Fruit fly (Drosophila melanogaster) whole organism, embryonic: ENCODE measurements around the gene Fpgs1.
A peak's percentile ranks its signal among the peaks of the same experiment; 100 is the strongest.

Source experiments
- CG10209 ChIP-seq: fragments of 200-800 bp; sonication (Bioruptor generic); optimal IDR thresholded peaks from 3 replicates; lab custom pipeline; 2017; ENCODE audit warnings: missing biosample characterization, mild to moderate bottlenecking, missing genetic modification characterization, missing genetic modification reagents
- CG10267 ChIP-seq: fragments of 200-800 bp; sonication (Bioruptor generic); optimal IDR thresholded peaks from 2 replicates; lab custom pipeline; 2018; ENCODE audit warnings: missing biosample characterization, mild to moderate bottlenecking, missing genetic modification characterization, moderate library complexity
- CG10959 ChIP-seq: fragments of 200-800 bp; sonication (Bioruptor generic); IDR thresholded peaks from 2 replicates; pipeline ENCODE4 v1.3.6; 2022; ENCODE audit warnings: missing biosample characterization, missing genetic modification characterization
- CG11093 ChIP-seq: fragments of 200-800 bp; sonication (Bioruptor generic); IDR thresholded peaks from 3 replicates; pipeline ENCODE4 v1.3.6; 2022; ENCODE audit warnings: missing biosample characterization, missing genetic modification characterization
- CG11456 ChIP-seq: fragments of 200-800 bp; sonication (Bioruptor generic); IDR thresholded peaks from 3 replicates; pipeline ENCODE4 v1.3.6; 2022; ENCODE audit warnings: missing biosample characterization, missing genetic modification characterization
- CG13424 ChIP-seq: fragments of 200-800 bp; sonication (Bioruptor generic); optimal IDR thresholded peaks from 2 replicates; lab custom pipeline; 2019; ENCODE audit warnings: missing biosample characterization, mild to moderate bottlenecking, missing genetic modification characterization, moderate library complexity
- CG15269 ChIP-seq: fragments of 200-800 bp; sonication (Bioruptor generic); optimal IDR thresholded peaks from 2 replicates; lab custom pipeline; 2018; ENCODE audit warnings: missing biosample characterization, mild to moderate bottlenecking, missing genetic modification characterization, moderate library complexity
- CG1603 ChIP-seq: fragments of 200-800 bp; sonication (Bioruptor generic); optimal IDR thresholded peaks from 2 replicates; lab custom pipeline; 2019; ENCODE audit warnings: missing biosample characterization, mild to moderate bottlenecking, missing genetic modification characterization, moderate library complexity
- CG16813 ChIP-seq: fragments of 200-800 bp; sonication (Bioruptor generic); IDR thresholded peaks from 3 replicates; pipeline ENCODE4 v1.3.6; 2022; ENCODE audit warnings: missing biosample characterization, missing genetic modification characterization; ENCODE audit not compliant: partially characterized antibody
- CG18011 ChIP-seq: fragments of 200-800 bp; sonication (Bioruptor generic); optimal IDR thresholded peaks from 2 replicates; lab custom pipeline; 2017; ENCODE audit warnings: missing biosample characterization, missing genetic modification characterization, mild to moderate bottlenecking, moderate library complexity, missing genotype
- CG18262 ChIP-seq: fragments of 200-800 bp; optimal IDR thresholded peaks from 3 replicates; lab custom pipeline; 2019; ENCODE audit warnings: missing biosample characterization, mild to moderate bottlenecking, missing genetic modification characterization, moderate library complexity
- CG18619 ChIP-seq: fragments of 200-800 bp; sonication (Bioruptor generic); optimal IDR thresholded peaks from 3 replicates; lab custom pipeline; 2017; ENCODE audit warnings: missing biosample characterization, mild to moderate bottlenecking, missing genetic modification characterization
- CG2678 ChIP-seq: fragments of 200-800 bp; sonication (Bioruptor generic); optimal IDR thresholded peaks from 3 replicates; lab custom pipeline; 2019; ENCODE audit warnings: missing biosample characterization, mild to moderate bottlenecking, missing genetic modification characterization, moderate library complexity
- CG30403 ChIP-seq: fragments of 200-800 bp; sonication (Bioruptor generic); optimal IDR thresholded peaks from 3 replicates; lab custom pipeline; 2016; ENCODE audit warnings: missing biosample characterization, missing genetic modification characterization
- CG33557 ChIP-seq: fragments of 200-800 bp; sonication (Bioruptor generic); optimal IDR thresholded peaks from 2 replicates; lab custom pipeline; 2019; ENCODE audit warnings: missing biosample characterization, mild to moderate bottlenecking, missing genetic modification characterization, moderate library complexity
- CG4282 ChIP-seq: fragments of 200-800 bp; sonication (Bioruptor generic); optimal IDR thresholded peaks from 2 replicates; lab custom pipeline; 2016; ENCODE audit warnings: missing biosample characterization, missing genetic modification characterization
- CG4424 ChIP-seq: fragments of 200-800 bp; sonication (Bioruptor generic); optimal IDR thresholded peaks from 3 replicates; lab custom pipeline; 2016; ENCODE audit warnings: missing biosample characterization, missing genetic modification characterization
- CG7271 ChIP-seq: fragments of 200-800 bp; sonication (Bioruptor generic); optimal IDR thresholded peaks from 2 replicates; lab custom pipeline; 2018; ENCODE audit warnings: missing biosample characterization, mild to moderate bottlenecking, missing genetic modification characterization, moderate library complexity
- CG7987 ChIP-seq: fragments of 200-800 bp; sonication (Bioruptor generic); optimal IDR thresholded peaks from 2 replicates; lab custom pipeline; 2018; ENCODE audit warnings: missing biosample characterization, mild to moderate bottlenecking, missing genetic modification characterization, moderate library complexity
- CG9727 ChIP-seq: fragments of 200-800 bp; sonication (Bioruptor generic); optimal IDR thresholded peaks from 3 replicates; lab custom pipeline; 2017; ENCODE audit warnings: missing biosample characterization, mild to moderate bottlenecking, missing genetic modification characterization
- CG9932 ChIP-seq: fragments of 200-800 bp; sonication (Bioruptor generic); IDR thresholded peaks from 2 replicates; pipeline ENCODE4 v1.3.6; 2022; ENCODE audit warnings: missing biosample characterization, missing genetic modification characterization
- Chrac-16 ChIP-seq: fragments of 200-800 bp; sonication (Bioruptor generic); optimal IDR thresholded peaks from 3 replicates; lab custom pipeline; 2016; ENCODE audit warnings: missing biosample characterization, missing genetic modification characterization
- CoRest ChIP-seq: fragments of 200-800 bp; sonication (Bioruptor generic); optimal IDR thresholded peaks from 3 replicates; lab custom pipeline; 2018; ENCODE audit warnings: missing biosample characterization, mild to moderate bottlenecking, missing genetic modification characterization, moderate library complexity
- Fer2 ChIP-seq: fragments of 200-800 bp; sonication (Bioruptor generic); optimal IDR thresholded peaks from 2 replicates; lab custom pipeline; 2018; ENCODE audit warnings: missing biosample characterization, mild to moderate bottlenecking, missing genetic modification characterization, moderate library complexity
- Hr39 ChIP-seq: fragments of >200 bp; optimal IDR thresholded peaks from 2 replicates; lab custom pipeline; 2017
- Myb ChIP-seq: fragments of 200-800 bp; sonication (Bioruptor generic); optimal IDR thresholded peaks from 2 replicates; lab custom pipeline; 2016; ENCODE audit warnings: missing biosample characterization, missing genetic modification characterization
- PHDP ChIP-seq: fragments of 200-800 bp; sonication (Bioruptor generic); optimal IDR thresholded peaks from 3 replicates; lab custom pipeline; 2018; ENCODE audit warnings: missing biosample characterization, mild to moderate bottlenecking, missing genetic modification characterization, moderate library complexity
- Sin3A ChIP-seq: fragments of >200 bp; optimal IDR thresholded peaks from 2 replicates; lab custom pipeline; 2018
- Taf1 ChIP-seq: fragments of 200-800 bp; sonication (Bioruptor generic); IDR thresholded peaks from 2 replicates; pipeline ENCODE4 v1.3.6; 2022; ENCODE audit warnings: missing biosample characterization, missing genetic modification characterization
- Xbp1 ChIP-seq: fragments of 200-800 bp; sonication (Bioruptor generic); optimal IDR thresholded peaks from 3 replicates; lab custom pipeline; 2016; ENCODE audit warnings: missing biosample characterization, mild to moderate bottlenecking, missing genetic modification characterization
- ara ChIP-seq: fragments of 200-800 bp; sonication (Bioruptor generic); IDR thresholded peaks from 2 replicates; pipeline ENCODE4 v1.3.6; 2022; ENCODE audit warnings: missing biosample characterization, missing genetic modification characterization
- bcd ChIP-seq: fragments of 200-800 bp; sonication (Bioruptor generic); optimal IDR thresholded peaks from 2 replicates; lab custom pipeline; 2017; ENCODE audit warnings: missing biosample characterization, mild to moderate bottlenecking, missing genetic modification characterization
- dmrt99B ChIP-seq: fragments of 200-800 bp; sonication (Bioruptor generic); optimal IDR thresholded peaks from 2 replicates; lab custom pipeline; 2018; ENCODE audit warnings: missing biosample characterization, mild to moderate bottlenecking, missing genetic modification characterization, moderate library complexity
- gfzf ChIP-seq: fragments of 200-800 bp; sonication (Bioruptor generic); optimal IDR thresholded peaks from 2 replicates; lab custom pipeline; 2016; ENCODE audit warnings: missing biosample characterization, mild to moderate bottlenecking, missing genetic modification characterization, moderate library complexity
- grau ChIP-seq: fragments of 200-800 bp; optimal IDR thresholded peaks from 3 replicates; lab custom pipeline; 2019; ENCODE audit warnings: missing biosample characterization, mild to moderate bottlenecking, missing genetic modification characterization, moderate library complexity
- gro ChIP-seq: fragments of 200-800 bp; sonication (Bioruptor generic); optimal IDR thresholded peaks from 2 replicates; lab custom pipeline; 2016; ENCODE audit warnings: missing biosample characterization, missing genetic modification characterization
- gsb-n ChIP-seq: fragments of 200-800 bp; sonication (Bioruptor generic); optimal IDR thresholded peaks from 3 replicates; lab custom pipeline; 2018; ENCODE audit warnings: missing biosample characterization, mild to moderate bottlenecking, missing genetic modification characterization
- jumu ChIP-seq: fragments of 200-800 bp; sonication (Bioruptor generic); optimal IDR thresholded peaks from 3 replicates; lab custom pipeline; 2016; ENCODE audit warnings: missing biosample characterization, missing genetic modification characterization
- kni ChIP-seq: fragments of 200-800 bp; sonication (Bioruptor generic); optimal IDR thresholded peaks from 3 replicates; lab custom pipeline; 2017; ENCODE audit warnings: mild to moderate bottlenecking, missing biosample characterization, missing genetic modification reagents, missing genetic modification characterization
- lov ChIP-seq, 2 experiments: fragments of 200-800 bp in 1 of 2; fragments of >200 bp in 1 of 2; sonication (Bioruptor generic) in 1 of 2; IDR thresholded peaks in 1 of 2; optimal IDR thresholded peaks in 1 of 2; 2 replicates in 1 of 2; 3 replicates in 1 of 2; pipeline versions ENCODE4 v1.3.6 to Lab custom; 2017 to 2022; ENCODE audit warnings: missing biosample characterization in 1 of 2, missing genetic modification characterization in 1 of 2
- peb ChIP-seq: fragments of 200-800 bp; sonication (Bioruptor generic); IDR thresholded peaks from 2 replicates; pipeline ENCODE4 v1.3.6; 2022; ENCODE audit warnings: missing biosample characterization, missing genetic modification characterization
- phol ChIP-seq: fragments of 200-800 bp; sonication (Bioruptor generic); optimal IDR thresholded peaks from 3 replicates; lab custom pipeline; 2018; ENCODE audit warnings: missing biosample characterization, mild to moderate bottlenecking, missing genetic modification characterization, moderate library complexity
- rib ChIP-seq: fragments of 200-800 bp; sonication (Bioruptor generic); IDR thresholded peaks from 2 replicates; pipeline ENCODE4 v1.3.6; 2022; ENCODE audit warnings: missing biosample characterization, missing genetic modification characterization
- ro ChIP-seq: fragments of 200-800 bp; sonication (Bioruptor generic); IDR thresholded peaks from 2 replicates; pipeline ENCODE4 v1.3.6; 2022; ENCODE audit warnings: missing biosample characterization, missing genetic modification characterization
- sd ChIP-seq: fragments of 200-800 bp; sonication (Bioruptor generic); optimal IDR thresholded peaks from 3 replicates; lab custom pipeline; 2018; ENCODE audit warnings: missing biosample characterization, mild to moderate bottlenecking, missing genetic modification characterization, moderate library complexity
- trem ChIP-seq: fragments of 200-800 bp; optimal IDR thresholded peaks from 3 replicates; lab custom pipeline; 2019; ENCODE audit warnings: missing biosample characterization, mild to moderate bottlenecking, missing genetic modification characterization, moderate library complexity
- unpg ChIP-seq: fragments of 200-800 bp; sonication (Bioruptor generic); optimal IDR thresholded peaks from 3 replicates; lab custom pipeline; 2018; ENCODE audit warnings: missing biosample characterization, mild to moderate bottlenecking, missing genetic modification characterization, moderate library complexity
- zen2 ChIP-seq: fragments of 200-800 bp; sonication (Bioruptor generic); IDR thresholded peaks from 3 replicates; pipeline ENCODE4 v1.3.6; 2022; ENCODE audit warnings: missing biosample characterization, missing genetic modification characterization; ENCODE audit not compliant: partially characterized antibody

Fpgs1 gene

dm6 chrX:12631317-12632156, 19.9 kb downstream of the Fpgs1 start, which contains the start of gene Tomosyn (continued):
- TF ChIP-seq CG16813 (GFP tag; lab: Robert Waterston, UW) (peak; percentile 80), dmrt99B (tag; lab: Kevin White, UChicago) (peak; percentile 19), Chrac-16 (GFP tag; lab: Kevin White, UChicago) (peak; percentile 7), CG9932 (GFP tag; lab: Robert Waterston, UW) (peak; percentile 40), jumu (GFP tag; lab: Kevin White, UChicago) (peak; percentile 16), rib (GFP tag; lab: Robert Waterston, UW) (no peak), gsb-n (tag; lab: Kevin White, UChicago) (no peak), ara (0 out of 2 replicates have a peak, but pooled peaks have one; percentile 11), Xbp1 (peak; percentile 56), CG10267 (tag; lab: Kevin White, UChicago) (peak; percentile 55), gro (GFP tag; lab: Kevin White, UChicago) (no peak), CG1603 (tag; lab: Kevin White, UChicago) (peak; percentile 47), CoRest (tag; lab: Kevin White, UChicago) (peak; percentile 74), CG11093 (no peak), PHDP (tag; lab: Kevin White, UChicago) (peak; percentile 35), CG9727 (GFP tag; lab: Kevin White, UChicago) (peak; percentile 29), gfzf (GFP tag; lab: Kevin White, UChicago) (peak; percentile 59), CG11456 (0 out of 3 replicates have a peak, but pooled peaks have one; percentile 19), CG10209 (GFP tag; lab: Kevin White, UChicago) (no peak), lov (optimal IDR thresholded peaks at IDR 0.05; lab: Kevin White, UChicago) (no peak), lov (GFP tag; IDR thresholded peaks at IDR 0.05; lab: Robert Waterston, UW) (no peak), Hr39 (no peak), Sin3A (no peak), bcd (GFP tag; lab: Kevin White, UChicago) (peak; percentile 44), Taf1 (GFP tag; lab: Robert Waterston, UW) (no peak), CG15269 (tag; lab: Kevin White, UChicago) (peak; percentile 49), sd (peak; percentile 98), kni (GFP tag; lab: Kevin White, UChicago) (no peak), CG10959 (GFP tag; lab: Robert Waterston, UW) (no peak), CG2678 (tag; lab: Kevin White, UChicago) (peak; percentile 59), CG4424 (GFP tag; lab: Kevin White, UChicago) (peak; percentile 22), Myb (GFP tag; lab: Kevin White, UChicago) (peak; percentile 35), CG18619 (GFP tag; lab: Kevin White, UChicago) (peak; percentile 37), CG13424 (peak; percentile 49), CG7271 (tag; lab: Kevin White, UChicago) (no peak), phol (peak; percentile 55), CG18262 (peak; percentile 59), CG4282 (GFP tag; lab: Kevin White, UChicago) (no peak), trem (tag; lab: Kevin White, UChicago) (peak; percentile 54), grau (tag; lab: Kevin White, UChicago) (peak; percentile 54), CG7987 (GFP tag; lab: Kevin White, UChicago) (no peak), ro (GFP tag; lab: Robert Waterston, UW) (no peak), CG33557 (GFP tag; lab: Kevin White, UChicago) (peak; percentile 13), zen2 (GFP tag; lab: Robert Waterston, UW) (peak; percentile 29; the same call in 1 of the 3 replicates), peb (GFP tag; lab: Robert Waterston, UW) (no peak), CG30403 (peak; percentile 41), unpg (GFP tag; lab: Kevin White, UChicago) (peak; percentile 48), CG18011 (GFP tag; lab: Kevin White, UChicago) (peak; percentile 20), Fer2 (tag; lab: Kevin White, UChicago) (peak; percentile 3)
